Worm (Caenorhabditis elegans): Measurements from ENCODE around the gene srh-74.

DNA sequence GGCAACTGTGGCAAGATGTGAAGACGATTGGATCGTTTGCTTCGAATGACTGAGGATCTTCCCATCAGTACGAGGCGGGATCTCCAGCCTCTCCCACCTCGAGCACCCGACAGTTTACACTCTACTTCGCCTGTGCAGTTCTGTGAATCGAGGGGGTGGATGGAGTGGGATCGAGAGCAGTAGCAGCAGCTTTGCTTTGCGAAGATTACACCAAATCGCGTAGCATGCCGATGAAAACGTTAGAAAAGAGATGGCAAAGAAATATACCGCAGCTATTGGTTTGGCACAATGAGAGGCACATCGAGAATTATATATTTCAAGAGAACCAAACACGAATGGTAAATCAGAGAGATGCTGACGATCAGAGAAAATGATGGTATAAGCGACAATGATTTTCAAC lies 25.9 kb upstream of the srh-74 start, which contains the start of gene act-3:
- TF ChIP-seq nhr-237 (tag; optimal IDR thresholded peaks at IDR 0.05) (no peak), pha-4 (tag; optimal IDR thresholded peaks at IDR 0.05) (peak; percentile 1), unc-62 (GFP tag; optimal IDR thresholded peaks at IDR 0.05) (no peak), mdl-1 (tag; optimal IDR thresholded peaks at IDR 0.05) (no peak), fkh-10 (GFP tag; optimal IDR thresholded peaks at IDR 0.05) (no peak), jun-1 (tag; optimal IDR thresholded peaks at IDR 0.05) (no peak), unc-39 (tag; optimal IDR thresholded peaks at IDR 0.05) (no peak), ceh-82 (tag; optimal IDR thresholded peaks at IDR 0.05) (no peak), elt-3 (tag; optimal IDR thresholded peaks at IDR 0.05) (no peak), skn-1 (tag; optimal IDR thresholded peaks at IDR 0.05) (no peak), ztf-11 (tag; optimal IDR thresholded peaks at IDR 0.05) (no peak), elt-2 (tag; optimal IDR thresholded peaks at IDR 0.05) (no peak), nhr-28 (tag; optimal IDR thresholded peaks at IDR 0.05) (no peak), sea-2 (GFP tag; optimal IDR thresholded peaks at IDR 0.05) (no peak)
